Worm (Caenorhabditis elegans): Measurements from ENCODE around the gene W02C12.2.

- TF ChIP-seq dve-1 (tag; optimal IDR thresholded peaks at IDR 0.05; ENCODE audit: insufficient read depth) (no peak), nhr-11 (tag; optimal IDR thresholded peaks at IDR 0.05) (no peak), dmd-9 (GFP tag; IDR thresholded peaks at IDR 0.05) (no peak), spr-1 (tag; optimal IDR thresholded peaks at IDR 0.05) (no peak), nhr-237 (tag; optimal IDR thresholded peaks at IDR 0.05) (no peak), snpc-4 (tag; optimal IDR thresholded peaks at IDR 0.05) (no peak), zfp-2 (tag; optimal IDR thresholded peaks at IDR 0.05) (no peak), nhr-28 (tag; optimal IDR thresholded peaks at IDR 0.05) (no peak), mdl-1 (tag; optimal IDR thresholded peaks at IDR 0.05) (no peak), hlh-30 (tag; optimal IDR thresholded peaks at IDR 0.05; ENCODE audit: insufficient read depth) (no peak)
Measured at ce11 chrIV:3977965-3978523, 29.7 kb downstream of the W02C12.2 start, which contains the start of gene srh-220.
